Worm (Caenorhabditis elegans): ENCODE measurements around the gene sra-10.

- no peak for TF ChIP-seq ceh-16 (tag; optimal IDR thresholded peaks at IDR 0.05)
- TF ChIP-seq ZK546.5 (tag; optimal IDR thresholded peaks at IDR 0.05) = no peak
- no peak for TF ChIP-seq skn-1 (tag; optimal IDR thresholded peaks at IDR 0.05)
- TF ChIP-seq nhr-12 (tag; optimal IDR thresholded peaks at IDR 0.05) = no peak
- no peak for TF ChIP-seq egl-27 (tag; optimal IDR thresholded peaks at IDR 0.05)
- TF ChIP-seq mdl-1 (tag; optimal IDR thresholded peaks at IDR 0.05) = no peak
- TF ChIP-seq F13H6.1 (tag; optimal IDR thresholded peaks at IDR 0.05) = no peak
- TF ChIP-seq blmp-1 (tag; optimal IDR thresholded peaks at IDR 0.05; ENCODE audit: insufficient read depth) = no peak
- no peak for TF ChIP-seq ztf-11 (tag; optimal IDR thresholded peaks at IDR 0.05)
- TF ChIP-seq lin-13 (GFP tag; optimal IDR thresholded peaks at IDR 0.05) = no peak
- TF ChIP-seq gmeb-1 (tag; optimal IDR thresholded peaks at IDR 0.05) = no peak
- TF ChIP-seq unc-62 (GFP tag; optimal IDR thresholded peaks at IDR 0.05) = no peak
- TF ChIP-seq nhr-6 (tag; optimal IDR thresholded peaks at IDR 0.05) = no peak
- no peak for TF ChIP-seq ceh-82 (tag; optimal IDR thresholded peaks at IDR 0.05)
Measured at ce11 chrII:10932305-10932704, 37.4 kb upstream of the sra-10 start.
